Fruit fly (Drosophila melanogaster) whole organism, embryonic: ENCODE data around the gene Rsph3.
A peak's percentile ranks its signal among the peaks of the same experiment; 100 is the strongest.

Source experiments
- ATbp ChIP-seq: fragments of 200-800 bp; sonication (Bioruptor generic); optimal IDR thresholded peaks from 2 replicates; lab custom pipeline; 2017; ENCODE audit warnings: missing biosample characterization, mild to moderate bottlenecking, missing genetic modification characterization, missing genetic modification reagents
- CG10321 ChIP-seq: fragments of 200-800 bp; sonication (Bioruptor generic); IDR thresholded peaks from 2 replicates; pipeline ENCODE4 v1.3.6; 2022; ENCODE audit warnings: missing biosample characterization, missing genetic modification characterization
- CG11093 ChIP-seq: fragments of 200-800 bp; sonication (Bioruptor generic); IDR thresholded peaks from 3 replicates; pipeline ENCODE4 v1.3.6; 2022; ENCODE audit warnings: missing biosample characterization, missing genetic modification characterization
- CG12769 ChIP-seq: fragments of 200-800 bp; sonication (Bioruptor generic); optimal IDR thresholded peaks from 2 replicates; lab custom pipeline; 2019; ENCODE audit warnings: missing biosample characterization, mild to moderate bottlenecking, missing genetic modification characterization, moderate library complexity
- CG13775 ChIP-seq: fragments of 200-800 bp; sonication (Bioruptor generic); optimal IDR thresholded peaks from 3 replicates; lab custom pipeline; 2017; ENCODE audit warnings: missing biosample characterization, mild to moderate bottlenecking, missing genetic modification characterization
- CG13894 ChIP-seq: fragments of 200-800 bp; sonication (Bioruptor generic); optimal IDR thresholded peaks from 3 replicates; lab custom pipeline; 2018; ENCODE audit warnings: missing biosample characterization, mild to moderate bottlenecking, missing genetic modification characterization, moderate library complexity
- CG14014 ChIP-seq: fragments of 200-800 bp; sonication (Bioruptor generic); IDR thresholded peaks from 2 replicates; pipeline ENCODE4 v1.3.6; 2022; ENCODE audit warnings: missing biosample characterization, missing genetic modification characterization
- CG2116 ChIP-seq: fragments of 200-800 bp; sonication (Bioruptor generic); optimal IDR thresholded peaks from 3 replicates; lab custom pipeline; 2018; ENCODE audit warnings: missing biosample characterization, mild to moderate bottlenecking, missing genetic modification characterization
- CG2199 ChIP-seq: fragments of 200-800 bp; sonication (Bioruptor generic); IDR thresholded peaks from 3 replicates; pipeline ENCODE4 v1.3.6; 2022; ENCODE audit warnings: missing biosample characterization, missing genetic modification characterization
- CG30431 ChIP-seq: fragments of 200-800 bp; sonication (Bioruptor generic); optimal IDR thresholded peaks from 2 replicates; lab custom pipeline; 2017; ENCODE audit warnings: missing biosample characterization, missing genetic modification characterization
- CG31388 ChIP-seq: fragments of 200-800 bp; sonication (Bioruptor generic); optimal IDR thresholded peaks from 2 replicates; lab custom pipeline; 2016; ENCODE audit warnings: missing biosample characterization, missing genetic modification characterization
- CG3407 ChIP-seq: fragments of 200-800 bp; sonication (Bioruptor generic); optimal IDR thresholded peaks from 2 replicates; lab custom pipeline; 2018; ENCODE audit warnings: missing biosample characterization, mild to moderate bottlenecking, missing genetic modification characterization
- CG34376 ChIP-seq: fragments of 200-800 bp; sonication (Bioruptor generic); optimal IDR thresholded peaks from 2 replicates; lab custom pipeline; 2018; ENCODE audit warnings: missing biosample characterization, mild to moderate bottlenecking, missing genetic modification characterization
- CG34422 ChIP-seq: fragments of 200-800 bp; sonication (Bioruptor generic); IDR thresholded peaks from 3 replicates; pipeline ENCODE4 v1.3.6; 2022; ENCODE audit warnings: missing biosample characterization, missing genetic modification characterization
- CG4282 ChIP-seq: fragments of 200-800 bp; sonication (Bioruptor generic); optimal IDR thresholded peaks from 2 replicates; lab custom pipeline; 2016; ENCODE audit warnings: missing biosample characterization, missing genetic modification characterization
- CG43689 ChIP-seq: fragments of 200-800 bp; sonication (Bioruptor generic); IDR thresholded peaks from 2 replicates; pipeline ENCODE4 v1.3.6; 2022; ENCODE audit warnings: missing biosample characterization, missing genetic modification characterization
- CG4404 ChIP-seq: fragments of 200-800 bp; sonication (Bioruptor generic); IDR thresholded peaks from 2 replicates; pipeline ENCODE4 v1.3.6; 2022; ENCODE audit warnings: missing biosample characterization, missing genetic modification characterization
- CG4617 ChIP-seq: fragments of 200-800 bp; sonication (Bioruptor generic); optimal IDR thresholded peaks from 3 replicates; lab custom pipeline; 2016; ENCODE audit warnings: missing biosample characterization, missing genetic modification characterization, borderline replicate concordance
- CG6654 ChIP-seq: fragments of 200-800 bp; sonication (Bioruptor generic); optimal IDR thresholded peaks from 2 replicates; lab custom pipeline; 2017; ENCODE audit warnings: missing biosample characterization, mild to moderate bottlenecking, missing genetic modification characterization
- CG7357 ChIP-seq: fragments of 200-800 bp; sonication (Bioruptor generic); IDR thresholded peaks from 3 replicates; pipeline ENCODE4 v1.3.6; 2022; ENCODE audit warnings: missing biosample characterization, missing genetic modification characterization
- CG7372 ChIP-seq: fragments of 200-800 bp; sonication (Bioruptor generic); IDR thresholded peaks from 2 replicates; pipeline ENCODE4 v1.3.6; 2022; ENCODE audit warnings: missing biosample characterization, missing genetic modification characterization
- CG7928 ChIP-seq: fragments of 200-800 bp; sonication (Bioruptor generic); optimal IDR thresholded peaks from 2 replicates; lab custom pipeline; 2017; ENCODE audit warnings: missing biosample characterization, mild to moderate bottlenecking, missing genetic modification characterization
- CG8089 ChIP-seq: fragments of 200-800 bp; sonication (Bioruptor generic); optimal IDR thresholded peaks from 3 replicates; lab custom pipeline; 2016; ENCODE audit warnings: missing biosample characterization, missing genetic modification characterization
- CG8478 ChIP-seq: fragments of >200 bp; optimal IDR thresholded peaks from 2 replicates; lab custom pipeline; 2018
- Dbx ChIP-seq: fragments of 200-800 bp; sonication (Bioruptor generic); IDR thresholded peaks from 3 replicates; pipeline ENCODE4 v1.3.6; 2022; ENCODE audit warnings: missing biosample characterization, missing genetic modification characterization
- E2f1 ChIP-seq: fragments of 200-800 bp; sonication (Bioruptor generic); IDR thresholded peaks from 2 replicates; pipeline ENCODE4 v1.3.6; 2022; ENCODE audit warnings: missing biosample characterization, missing genetic modification characterization
- HLH4C ChIP-seq: fragments of 200-800 bp; sonication (Bioruptor generic); IDR thresholded peaks from 3 replicates; pipeline ENCODE4 v1.3.6; 2022; ENCODE audit warnings: missing biosample characterization, missing genetic modification characterization; ENCODE audit not compliant: partially characterized antibody
- Lhr ChIP-seq: fragments of 200-800 bp; sonication (Bioruptor generic); optimal IDR thresholded peaks from 3 replicates; lab custom pipeline; 2017; ENCODE audit warnings: mild to moderate bottlenecking, missing biosample characterization, missing genetic modification reagents, missing genetic modification characterization
- Med ChIP-seq: fragments of 200-800 bp; sonication (Bioruptor generic); peaks from one replicate; lab custom pipeline; 2016; ENCODE audit warnings: missing biosample characterization, missing genetic modification characterization, mild to moderate bottlenecking, inconsistent platforms, moderate library complexity
- Nf-YA ChIP-seq: fragments of 200-800 bp; sonication (Bioruptor generic); IDR thresholded peaks from 2 replicates; pipeline ENCODE4 v1.3.6; 2022; ENCODE audit warnings: missing biosample characterization, missing genetic modification characterization
- Nf-YC ChIP-seq: fragments of 200-800 bp; optimal IDR thresholded peaks from 3 replicates; lab custom pipeline; 2019; ENCODE audit warnings: missing biosample characterization, mild to moderate bottlenecking, missing genetic modification characterization, moderate library complexity
- Opbp ChIP-seq: fragments of 200-800 bp; sonication (Bioruptor generic); IDR thresholded peaks from 3 replicates; pipeline ENCODE4 v1.3.6; 2022; ENCODE audit warnings: missing biosample characterization, missing genetic modification characterization; ENCODE audit not compliant: partially characterized antibody
- Sox102F ChIP-seq: fragments of 200-800 bp; sonication (Bioruptor generic); optimal IDR thresholded peaks from 2 replicates; lab custom pipeline; 2018; ENCODE audit warnings: missing biosample characterization, mild to moderate bottlenecking, missing genetic modification characterization, moderate library complexity
- corto ChIP-seq: fragments of 200-800 bp; sonication (Bioruptor generic); optimal IDR thresholded peaks from 2 replicates; lab custom pipeline; 2016; ENCODE audit warnings: missing biosample characterization, mild to moderate bottlenecking, missing genetic modification characterization, moderate library complexity
- crp ChIP-seq, 2 experiments: fragments of 200-800 bp; sonication (Bioruptor generic); optimal IDR thresholded peaks; 2 replicates in 1 of 2; 3 replicates in 1 of 2; lab custom pipeline; 2017; ENCODE audit warnings: missing biosample characterization in 2 of 2, missing genetic modification characterization in 2 of 2, mild to moderate bottlenecking in 1 of 2, moderate library complexity in 1 of 2
- cwo ChIP-seq: fragments of 200-800 bp; sonication (Bioruptor generic); optimal IDR thresholded peaks from 3 replicates; lab custom pipeline; 2017; ENCODE audit warnings: missing biosample characterization, missing genetic modification characterization, mild to moderate bottlenecking, moderate library complexity, missing genetic modification reagents
- dysf ChIP-seq: fragments of 200-800 bp; sonication (Bioruptor generic); IDR thresholded peaks from 3 replicates; pipeline ENCODE4 v1.3.6; 2022; ENCODE audit warnings: missing biosample characterization, missing genetic modification characterization
- fd64A ChIP-seq: fragments of 200-800 bp; sonication (Bioruptor generic); optimal IDR thresholded peaks from 3 replicates; lab custom pipeline; 2018; ENCODE audit warnings: missing biosample characterization, mild to moderate bottlenecking, missing genetic modification characterization
- gsb-n ChIP-seq: fragments of 200-800 bp; sonication (Bioruptor generic); optimal IDR thresholded peaks from 3 replicates; lab custom pipeline; 2018; ENCODE audit warnings: missing biosample characterization, mild to moderate bottlenecking, missing genetic modification characterization
- hbn ChIP-seq: fragments of 200-800 bp; sonication (Bioruptor generic); IDR thresholded peaks from 2 replicates; pipeline ENCODE4 v1.3.6; 2022; ENCODE audit warnings: missing biosample characterization, missing genetic modification characterization; ENCODE audit not compliant: partially characterized antibody
- jing ChIP-seq: fragments of 200-800 bp; sonication (Bioruptor generic); optimal IDR thresholded peaks from 2 replicates; lab custom pipeline; 2018; ENCODE audit warnings: missing biosample characterization, mild to moderate bottlenecking, missing genetic modification characterization
- kay ChIP-seq: fragments of 200-800 bp; sonication (Bioruptor generic); optimal IDR thresholded peaks from 2 replicates; lab custom pipeline; 2016; ENCODE audit warnings: missing biosample characterization, missing genetic modification characterization
- nerfin-1 ChIP-seq: fragments of 200-800 bp; sonication (Bioruptor generic); optimal IDR thresholded peaks from 3 replicates; lab custom pipeline; 2019; ENCODE audit warnings: missing biosample characterization, mild to moderate bottlenecking, missing genetic modification characterization, moderate library complexity
- org-1 ChIP-seq: fragments of 200-800 bp; sonication (Bioruptor generic); optimal IDR thresholded peaks from 2 replicates; lab custom pipeline; 2017; ENCODE audit warnings: missing biosample characterization, missing genetic modification characterization
- rib ChIP-seq: fragments of 200-800 bp; sonication (Bioruptor generic); IDR thresholded peaks from 2 replicates; pipeline ENCODE4 v1.3.6; 2022; ENCODE audit warnings: missing biosample characterization, missing genetic modification characterization
- schlank ChIP-seq: fragments of 200-800 bp; sonication (Bioruptor generic); optimal IDR thresholded peaks from 2 replicates; lab custom pipeline; 2018; ENCODE audit warnings: missing biosample characterization, mild to moderate bottlenecking, missing genetic modification characterization
- shn ChIP-seq: fragments of 200-800 bp; sonication (Bioruptor generic); optimal IDR thresholded peaks from 3 replicates; lab custom pipeline; 2016; ENCODE audit warnings: missing biosample characterization, missing genetic modification characterization
- sima ChIP-seq: fragments of 200-800 bp; sonication (Bioruptor generic); optimal IDR thresholded peaks from 2 replicates; lab custom pipeline; 2016; ENCODE audit warnings: missing biosample characterization, missing genetic modification characterization
- sisA ChIP-seq: fragments of 200-800 bp; sonication (Bioruptor generic); IDR thresholded peaks from 2 replicates; pipeline ENCODE4 v1.3.6; 2022; ENCODE audit warnings: missing biosample characterization, missing genetic modification characterization
- tap ChIP-seq: fragments of 200-800 bp; optimal IDR thresholded peaks from 3 replicates; lab custom pipeline; 2019; ENCODE audit warnings: missing biosample characterization, mild to moderate bottlenecking, missing genetic modification characterization, moderate library complexity
- vnd ChIP-seq: fragments of 200-800 bp; sonication (Bioruptor generic); IDR thresholded peaks from 3 replicates; pipeline ENCODE4 v1.3.6; 2022; ENCODE audit warnings: missing biosample characterization, missing genetic modification characterization; ENCODE audit not compliant: partially characterized antibody

The Rsph3 gene

dm6 chr3L:6742974-6743345 lies 20.1 kb downstream of the Rsph3 start, which contains the start of gene dikar (continued):
- no peak for TF ChIP-seq CG8478 (lab: Kevin White, UChicago)
- TF ChIP-seq vnd (GFP tag; lab: Robert Waterston, UW), result peak; percentile 86
- no peak for TF ChIP-seq org-1
- no peak for TF ChIP-seq CG8089
- no peak for TF ChIP-seq CG7357 (GFP tag; lab: Robert Waterston, UW)
- TF ChIP-seq Lhr, result no peak
- no peak for TF ChIP-seq CG11093
- peak; percentile 22; the same call in 1 of the 2 replicates for TF ChIP-seq rib
- TF ChIP-seq CG10321, result no peak
- TF ChIP-seq Nf-YC (tag; lab: Kevin White, UChicago), result no peak
- TF ChIP-seq CG4282, result no peak
- TF ChIP-seq fd64A, result no peak
- TF ChIP-seq CG13894, result no peak
- TF ChIP-seq CG6654 (GFP tag; lab: Kevin White, UChicago), result no peak
- peak; percentile 94 for TF ChIP-seq Opbp
- no peak for TF ChIP-seq CG12769 (tag; lab: Kevin White, UChicago)
- TF ChIP-seq Med, result peak; percentile 87
- TF ChIP-seq CG4617, result no peak
- TF ChIP-seq HLH4C, result peak; percentile 69
- no peak for TF ChIP-seq schlank (tag; lab: Kevin White, UChicago)
- no peak for TF ChIP-seq ATbp (GFP tag; lab: Kevin White, UChicago)
- TF ChIP-seq CG7372 (GFP tag; lab: Robert Waterston, UW), result peak; percentile 67
- no peak for TF ChIP-seq jing (GFP tag; lab: Kevin White, UChicago)
- no peak for TF ChIP-seq kay
- TF ChIP-seq dysf, result peak; percentile 44; the same call in 1 of the 3 replicates
- peak; percentile 54; the same call in 2 of the 3 replicates for TF ChIP-seq Dbx
- TF ChIP-seq CG2199 (GFP tag; lab: Robert Waterston, UW), result no peak
- TF ChIP-seq CG4404, result peak; percentile 59
- TF ChIP-seq cwo (GFP tag; lab: Kevin White, UChicago), result no peak
- TF ChIP-seq gsb-n, result no peak
- TF ChIP-seq CG43689 (GFP tag; lab: Robert Waterston, UW), result no peak
- no peak for TF ChIP-seq CG3407 (GFP tag; lab: Kevin White, UChicago)
- TF ChIP-seq sima (GFP tag; lab: Kevin White, UChicago), result no peak
- TF ChIP-seq hbn (GFP tag; lab: Robert Waterston, UW), result peak; percentile 62
- peak; percentile 71 for TF ChIP-seq CG13775 (GFP tag; lab: Kevin White, UChicago)
- no peak for TF ChIP-seq CG2116 (GFP tag; lab: Kevin White, UChicago)
- no peak for TF ChIP-seq CG30431 (GFP tag; lab: Kevin White, UChicago)
- TF ChIP-seq shn, result peak; percentile 24
- no peak for TF ChIP-seq tap (tag; lab: Kevin White, UChicago)
- TF ChIP-seq sisA, result peak; percentile 66
- no peak for TF ChIP-seq crp (GFP tag; optimal IDR thresholded peaks at IDR 0.05; lab: Kevin White, UChicago)
- TF ChIP-seq CG31388 (GFP tag; lab: Kevin White, UChicago), result no peak
- TF ChIP-seq corto (GFP tag; lab: Kevin White, UChicago), result no peak
- TF ChIP-seq Nf-YA (GFP tag; lab: Robert Waterston, UW), result 0 out of 2 replicates have a peak, but pooled peaks have one; percentile 13
- TF ChIP-seq CG34422 (GFP tag; lab: Robert Waterston, UW), result peak; percentile 77
- no peak for TF ChIP-seq CG7928 (GFP tag; lab: Kevin White, UChicago)
- peak; percentile 10 for TF ChIP-seq CG34376
- TF ChIP-seq CG14014 (GFP tag; lab: Robert Waterston, UW), result peak; percentile 79
- TF ChIP-seq nerfin-1 (tag; lab: Kevin White, UChicago), result peak; percentile 67
- TF ChIP-seq Sox102F, result no peak
- 0 out of 2 replicates have a peak, but pooled peaks have one; percentile 22 for TF ChIP-seq E2f1 (GFP tag; lab: Robert Waterston, UW)
